Worm (Caenorhabditis elegans) whole organism, L1 larva: ENCODE results near the gene dhs-11.
A peak's percentile ranks its signal among the peaks of the same experiment; 100 is the strongest.

ENCODE experiments used
- C04F5.9 ChIP-seq: sonication (generic microtip); optimal IDR thresholded peaks from 2 replicates; lab custom pipeline; 2016; ENCODE audit warnings: missing genetic modification characterization, missing compliant biosample characterization
- C16A3.4 ChIP-seq: fragments of 150-350 bp; optimal IDR thresholded peaks from 2 replicates; lab custom pipeline; 2014; ENCODE audit warnings: missing biosample characterization, missing genetic modification characterization
- C34B4.2 ChIP-seq: sonication (generic microtip); optimal IDR thresholded peaks from 2 replicates; lab custom pipeline; 2017; ENCODE audit warnings: mild to moderate bottlenecking, missing genetic modification characterization, missing compliant biosample characterization
- F16B12.6 ChIP-seq: fragments of 150-350 bp; optimal IDR thresholded peaks from 2 replicates; lab custom pipeline; 2014; ENCODE audit warnings: missing biosample characterization, missing genetic modification characterization
- aha-1 ChIP-seq: fragments of 150-350 bp; optimal IDR thresholded peaks from 2 replicates; lab custom pipeline; 2014; ENCODE audit warnings: missing biosample characterization, missing genetic modification characterization
- ama-1 ChIP-seq: fragments of 150-350 bp; optimal IDR thresholded peaks from 2 replicates; lab custom pipeline; 2014
- blmp-1 ChIP-seq: fragments of 150-350 bp; optimal IDR thresholded peaks from 2 replicates; lab custom pipeline; 2014; ENCODE audit warnings: missing biosample characterization, missing genetic modification characterization
- ceh-88 ChIP-seq: fragments of 200-800 bp; sonication (Bioruptor generic); IDR thresholded peaks from 2 replicates; pipeline ENCODE4 v1.3.6; 2022; ENCODE audit warnings: missing genetic modification characterization, missing compliant biosample characterization
- ceh-90 ChIP-seq: sonication (generic microtip); optimal IDR thresholded peaks from 2 replicates; lab custom pipeline; 2016; ENCODE audit warnings: missing genetic modification characterization, missing compliant biosample characterization
- dpl-1 ChIP-seq, 3 experiments: fragments of 150-350 bp in 2 of 3; sonication (generic microtip) in 1 of 3; optimal IDR thresholded peaks; 2 replicates each; lab custom pipeline; 2014 to 2017; ENCODE audit warnings: missing biosample characterization in 3 of 3, missing genetic modification characterization in 3 of 3, missing genetic modification reagents in 3 of 3
- efl-1 ChIP-seq, 4 experiments: fragments of 150-350 bp; optimal IDR thresholded peaks in 3 of 4; peaks in 1 of 4; 1 replicate in 1 of 4; 2 replicates in 3 of 4; lab custom pipeline; 2014; ENCODE audit warnings: missing biosample characterization in 2 of 4, missing genetic modification characterization in 2 of 4, missing genetic modification reagents in 2 of 4
- egl-27 ChIP-seq, 2 experiments: fragments of 150-350 bp in 1 of 2; sonication (generic microtip); optimal IDR thresholded peaks; 3 replicates each; lab custom pipeline; 2017 to 2018; ENCODE audit warnings: missing biosample characterization in 2 of 2, missing genetic modification characterization in 2 of 2, missing genetic modification reagents in 2 of 2
- elt-3 ChIP-seq, 6 experiments: fragments of 150-350 bp in 1 of 6; sonication (generic microtip); optimal IDR thresholded peaks; 2 replicates each; lab custom pipeline; 2017 to 2018; ENCODE audit warnings: missing biosample characterization in 6 of 6, missing genetic modification characterization in 6 of 6, inconsistent platforms in 1 of 6
- fkh-10 ChIP-seq: sonication (generic microtip); optimal IDR thresholded peaks from 2 replicates; lab custom pipeline; 2017; ENCODE audit warnings: missing biosample characterization, missing genetic modification reagents, missing genetic modification characterization
- grh-1 ChIP-seq: fragments of 200-800 bp; sonication (Bioruptor generic); IDR thresholded peaks from 2 replicates; pipeline ENCODE4 v1.3.6; 2022; ENCODE audit warnings: missing genetic modification reagents, missing genetic modification characterization, missing compliant biosample characterization
- hlh-17 ChIP-seq: fragments of 200-800 bp; sonication (Bioruptor generic); optimal IDR thresholded peaks from 2 replicates; lab custom pipeline; 2018; ENCODE audit warnings: missing genetic modification characterization, mild to moderate bottlenecking, missing compliant biosample characterization, moderate library complexity, borderline replicate concordance
- hlh-4 ChIP-seq: sonication (generic microtip); optimal IDR thresholded peaks from 2 replicates; lab custom pipeline; 2016; ENCODE audit warnings: mild to moderate bottlenecking, missing genetic modification characterization, missing compliant biosample characterization
- hpl-2 ChIP-seq: fragments of 150-350 bp; optimal IDR thresholded peaks from 2 replicates; lab custom pipeline; 2014; ENCODE audit warnings: missing biosample characterization, missing genetic modification reagents, missing genetic modification characterization
- irx-1 ChIP-seq: sonication (generic microtip); optimal IDR thresholded peaks from 2 replicates; lab custom pipeline; 2016; ENCODE audit warnings: missing genetic modification characterization, missing compliant biosample characterization
- jun-1 ChIP-seq: fragments of 150-350 bp; optimal IDR thresholded peaks from 2 replicates; lab custom pipeline; 2014; ENCODE audit warnings: missing biosample characterization, missing genetic modification reagents, missing genetic modification characterization
- lin-13 ChIP-seq: fragments of 150-350 bp; optimal IDR thresholded peaks from 2 replicates; lab custom pipeline; 2014; ENCODE audit warnings: missing biosample characterization, missing genetic modification reagents, missing genetic modification characterization
- lin-14 ChIP-seq: fragments of 200-800 bp; sonication (Bioruptor generic); optimal IDR thresholded peaks from 2 replicates; lab custom pipeline; 2018; ENCODE audit warnings: mild to moderate bottlenecking, missing genetic modification characterization, moderate library complexity, missing compliant biosample characterization
- lin-35 ChIP-seq, 2 experiments: fragments of 150-350 bp; optimal IDR thresholded peaks; 2 replicates each; lab custom pipeline; 2014; ENCODE audit warnings: missing biosample characterization in 2 of 2, missing genetic modification characterization in 2 of 2, missing genetic modification reagents in 2 of 2
- lin-39 ChIP-seq: fragments of 150-350 bp; optimal IDR thresholded peaks from 2 replicates; lab custom pipeline; 2014; ENCODE audit warnings: missing biosample characterization, missing genetic modification reagents, missing genetic modification characterization
- lsy-2 ChIP-seq, 2 experiments: fragments of 150-350 bp; optimal IDR thresholded peaks; 2 replicates each; lab custom pipeline; 2014; ENCODE audit warnings: missing biosample characterization in 2 of 2, missing genetic modification characterization in 2 of 2
- mdl-1 ChIP-seq, 2 experiments: fragments of 150-350 bp; optimal IDR thresholded peaks; 2 replicates each; lab custom pipeline; 2014 to 2017; ENCODE audit warnings: missing biosample characterization in 2 of 2, missing genetic modification characterization in 2 of 2, inconsistent platforms in 1 of 2
- nhr-19 ChIP-seq: fragments of 200-800 bp; sonication (Bioruptor generic); conservative IDR thresholded peaks from 2 replicates; pipeline ENCODE4 v1.3.6; 2022; ENCODE audit warnings: missing genetic modification characterization, missing compliant biosample characterization
- nhr-237 ChIP-seq: fragments of 150-350 bp; optimal IDR thresholded peaks from 2 replicates; lab custom pipeline; 2014; ENCODE audit warnings: missing biosample characterization, missing genetic modification characterization
- nhr-28 ChIP-seq: fragments of 150-350 bp; optimal IDR thresholded peaks from 2 replicates; lab custom pipeline; 2014; ENCODE audit warnings: missing biosample characterization, missing genetic modification characterization
- nhr-47 ChIP-seq: sonication (generic microtip); optimal IDR thresholded peaks from 2 replicates; lab custom pipeline; 2016; ENCODE audit warnings: mild to moderate bottlenecking, missing genetic modification characterization, moderate library complexity, missing compliant biosample characterization
- nhr-76 ChIP-seq: sonication (generic microtip); optimal IDR thresholded peaks from 2 replicates; lab custom pipeline; 2017; ENCODE audit warnings: missing biosample characterization, missing genetic modification characterization
- nhr-90 ChIP-seq: sonication (generic microtip); optimal IDR thresholded peaks from 2 replicates; lab custom pipeline; 2016; ENCODE audit warnings: mild to moderate bottlenecking, missing genetic modification characterization, missing compliant biosample characterization; ENCODE audit not compliant: poor library complexity
- pag-3 ChIP-seq: sonication (generic microtip); optimal IDR thresholded peaks from 2 replicates; lab custom pipeline; 2017; ENCODE audit warnings: missing genetic modification characterization, mild to moderate bottlenecking, missing compliant biosample characterization, antibody characterized with exemption, borderline replicate concordance; ENCODE audit not compliant: insufficient read depth
- skn-1 ChIP-seq: fragments of 150-350 bp; optimal IDR thresholded peaks from 2 replicates; lab custom pipeline; 2014; ENCODE audit warnings: missing biosample characterization, missing genetic modification characterization
- sptf-1 ChIP-seq: fragments of 150-350 bp; optimal IDR thresholded peaks from 2 replicates; lab custom pipeline; 2014; ENCODE audit warnings: missing biosample characterization, missing genetic modification characterization
- sup-37 ChIP-seq: fragments of 200-800 bp; sonication (Bioruptor generic); optimal IDR thresholded peaks from 2 replicates; lab custom pipeline; 2018; ENCODE audit warnings: mild to moderate bottlenecking, missing genetic modification characterization, missing compliant biosample characterization
- swsn-7 ChIP-seq: sonication (generic microtip); optimal IDR thresholded peaks from 2 replicates; lab custom pipeline; 2016; ENCODE audit warnings: missing genetic modification characterization, missing compliant biosample characterization
- tlp-1 ChIP-seq: fragments of 150-350 bp; optimal IDR thresholded peaks from 2 replicates; lab custom pipeline; 2014; ENCODE audit warnings: missing biosample characterization, missing genetic modification characterization
- unc-130 ChIP-seq: fragments of 150-350 bp; optimal IDR thresholded peaks from 2 replicates; lab custom pipeline; 2017; ENCODE audit warnings: missing biosample characterization, missing genetic modification characterization, inconsistent platforms
- unc-30 ChIP-seq: sonication (generic microtip); optimal IDR thresholded peaks from 2 replicates; lab custom pipeline; 2017; ENCODE audit warnings: missing biosample characterization, missing genetic modification characterization
- unc-86 ChIP-seq: sonication (generic microtip); optimal IDR thresholded peaks from 2 replicates; lab custom pipeline; 2016; ENCODE audit warnings: missing genetic modification characterization, missing compliant biosample characterization
- vab-15 ChIP-seq: sonication (generic microtip); optimal IDR thresholded peaks from 2 replicates; lab custom pipeline; 2017; ENCODE audit warnings: missing genotype, mild to moderate bottlenecking, missing genetic modification characterization, missing compliant biosample characterization
- xbp-1 ChIP-seq: sonication (generic microtip); optimal IDR thresholded peaks from 2 replicates; lab custom pipeline; 2016; ENCODE audit warnings: missing genetic modification characterization, missing compliant biosample characterization

dhs-11 gene

ce11 chrIII:10651634-10652033 lies 9.0 kb upstream of the dhs-11 start (continued):
- TF ChIP-seq nhr-47 (tag; lab: Kevin White, UChicago) = peak; percentile 66
- no peak for TF ChIP-seq hlh-4
- peak; percentile 29 for TF ChIP-seq xbp-1 (tag; lab: Kevin White, UChicago)
- TF ChIP-seq skn-1 (tag; lab: Kevin White, UChicago) = no peak
- TF ChIP-seq tlp-1 (tag; lab: Kevin White, UChicago) = no peak
- no peak for TF ChIP-seq ceh-90 (tag; lab: Kevin White, UChicago)
- TF ChIP-seq grh-1 (GFP tag; lab: Robert Waterston, UW) = no peak
- TF ChIP-seq hlh-17 (GFP tag; lab: Kevin White, UChicago) = no peak
- TF ChIP-seq pag-3 (tag; lab: Kevin White, UChicago) = no peak
- TF ChIP-seq lin-14 (GFP tag; lab: Kevin White, UChicago) = no peak
- TF ChIP-seq lin-39 (tag; lab: Kevin White, UChicago) = no peak
- no peak for TF ChIP-seq nhr-237 (tag; lab: Kevin White, UChicago)
- peak in 1 of 2 experiments; percentile 48 for TF ChIP-seq mdl-1 (tag; optimal IDR thresholded peaks at IDR 0.05; lab: Kevin White, UChicago)
- peak; percentile 10 for TF ChIP-seq C16A3.4 (tag; lab: Kevin White, UChicago)
- no peak for TF ChIP-seq ama-1 (lab: Kevin White, UChicago)
- no peak for TF ChIP-seq unc-130 (tag; lab: Kevin White, UChicago)
- TF ChIP-seq lsy-2 (tag; optimal IDR thresholded peaks at IDR 0.05; lab: Kevin White, UChicago) = peak; percentile 46 to 54
- TF ChIP-seq C34B4.2 (tag; lab: Kevin White, UChicago) = no peak
- TF ChIP-seq nhr-90 (tag; lab: Kevin White, UChicago) = peak; percentile 23
- no peak for TF ChIP-seq vab-15 (tag; lab: Kevin White, UChicago)
- TF ChIP-seq unc-30 (tag; lab: Kevin White, UChicago) = no peak
- TF ChIP-seq egl-27 (tag; optimal IDR thresholded peaks at IDR 0.05; lab: Kevin White, UChicago) = no peak
- TF ChIP-seq nhr-76 (tag; lab: Kevin White, UChicago) = no peak
- peak; percentile 53 for TF ChIP-seq swsn-7 (tag; lab: Kevin White, UChicago)
- TF ChIP-seq sptf-1 = no peak
- TF ChIP-seq nhr-28 (tag; lab: Kevin White, UChicago) = no peak
- TF ChIP-seq unc-86 (tag; lab: Kevin White, UChicago) = peak; percentile 66
- TF ChIP-seq hpl-2 (GFP tag; lab: Kevin White, UChicago) = no peak
- TF ChIP-seq jun-1 (tag; lab: Kevin White, UChicago) = no peak
- no peak for TF ChIP-seq sup-37
- no peak for TF ChIP-seq elt-3 (tag; optimal IDR thresholded peaks at IDR 0.05; lab: Kevin White, UChicago)

- TF ChIP-seq nhr-237 (tag; lab: Kevin White, UChicago) (no peak), blmp-1 (no peak), sup-37 (no peak), irx-1 (tag; lab: Kevin White, UChicago) (no peak), ceh-88 (GFP tag; lab: Robert Waterston, UW) (no peak), nhr-28 (tag; lab: Kevin White, UChicago) (no peak), unc-86 (tag; lab: Kevin White, UChicago) (no peak), lin-13 (GFP tag; lab: Kevin White, UChicago) (no peak), C04F5.9 (tag; lab: Kevin White, UChicago) (no peak)
Observed at ce11 chrIII:10649219-10649618, 6.6 kb upstream of the dhs-11 start, which contains the start of gene emg-1. emg-1 (plus strand) TSS chrIII:10649519.

ce11 chrIII:10646094-10646493 lies 3.4 kb upstream of the dhs-11 start, which contains the start of gene orc-4:
orc-4 (plus strand) TSS chrIII:10646170.
- TF ChIP-seq C34B4.2 (tag; lab: Kevin White, UChicago) = no peak
- TF ChIP-seq F16B12.6 = peak; percentile 34
- TF ChIP-seq lin-35 (GFP tag; optimal IDR thresholded peaks at IDR 0.05; lab: Kevin White, UChicago) = peak; percentile 34 to 46
- TF ChIP-seq aha-1 = no peak
- TF ChIP-seq fkh-10 (GFP tag; lab: Kevin White, UChicago) = no peak
- TF ChIP-seq blmp-1 = peak; percentile 21
- TF ChIP-seq lsy-2 (tag; optimal IDR thresholded peaks at IDR 0.05; lab: Kevin White, UChicago) = peak; percentile 5 to 69
- TF ChIP-seq dpl-1 (GFP tag; optimal IDR thresholded peaks at IDR 0.05; lab: Kevin White, UChicago) = peak; percentile 20 to 54 (median 38)
- TF ChIP-seq nhr-19 (GFP tag; lab: Robert Waterston, UW) = no peak
- peak; percentile 15 to 33 for TF ChIP-seq efl-1 (optimal IDR thresholded peaks at IDR 0.05; lab: Kevin White, UChicago)
- peak; percentile 7 to 33 for TF ChIP-seq efl-1 (GFP tag; optimal IDR thresholded peaks at IDR 0.05 in 1 of 2; lab: Kevin White, UChicago)
- TF ChIP-seq, all 84 proteins: peak for 6
